Fruit fly (Drosophila melanogaster) whole organism, embryonic: Measurements from ENCODE around the gene miple2.

Source experiments
- Atf6 ChIP-seq: fragments of 200-800 bp; sonication (Bioruptor generic); IDR thresholded peaks from 2 replicates; pipeline ENCODE4 v1.3.6; 2022; ENCODE audit warnings: missing biosample characterization, missing genetic modification characterization
- BEAF-32 ChIP-seq: fragments of 200-800 bp; sonication (Bioruptor generic); optimal IDR thresholded peaks from 3 replicates; lab custom pipeline; 2017; ENCODE audit warnings: missing biosample characterization, missing genetic modification characterization, mild to moderate bottlenecking, moderate library complexity, missing genetic modification reagents
- CG10462 ChIP-seq: fragments of 200-800 bp; sonication (Bioruptor generic); optimal IDR thresholded peaks from 2 replicates; lab custom pipeline; 2016; ENCODE audit warnings: missing biosample characterization, missing genetic modification characterization
- CG10543 ChIP-seq: fragments of 200-800 bp; sonication (Bioruptor generic); optimal IDR thresholded peaks from 3 replicates; lab custom pipeline; 2017; ENCODE audit warnings: missing biosample characterization, mild to moderate bottlenecking, missing genetic modification characterization, moderate library complexity
- CG12391 ChIP-seq: fragments of 200-800 bp; sonication (Bioruptor generic); optimal IDR thresholded peaks from 3 replicates; lab custom pipeline; 2018; ENCODE audit warnings: missing biosample characterization, mild to moderate bottlenecking, missing genetic modification characterization, moderate library complexity
- CG12769 ChIP-seq: fragments of 200-800 bp; sonication (Bioruptor generic); optimal IDR thresholded peaks from 2 replicates; lab custom pipeline; 2019; ENCODE audit warnings: missing biosample characterization, mild to moderate bottlenecking, missing genetic modification characterization, moderate library complexity
- CG13424 ChIP-seq: fragments of 200-800 bp; sonication (Bioruptor generic); optimal IDR thresholded peaks from 2 replicates; lab custom pipeline; 2019; ENCODE audit warnings: missing biosample characterization, mild to moderate bottlenecking, missing genetic modification characterization, moderate library complexity
- CG2202 ChIP-seq: fragments of 200-800 bp; sonication (Bioruptor generic); optimal IDR thresholded peaks from 2 replicates; lab custom pipeline; 2018; ENCODE audit warnings: missing biosample characterization, mild to moderate bottlenecking, missing genetic modification characterization
- CG2889 ChIP-seq: fragments of 200-800 bp; sonication (Bioruptor generic); IDR thresholded peaks from 3 replicates; pipeline ENCODE4 v1.3.6; 2022; ENCODE audit warnings: missing biosample characterization, missing genetic modification characterization
- CG32772 ChIP-seq: fragments of 200-800 bp; sonication (Bioruptor generic); IDR thresholded peaks from 2 replicates; pipeline ENCODE4 v1.3.6; 2022; ENCODE audit warnings: missing biosample characterization, missing genetic modification characterization
- CG34422 ChIP-seq: fragments of 200-800 bp; sonication (Bioruptor generic); IDR thresholded peaks from 3 replicates; pipeline ENCODE4 v1.3.6; 2022; ENCODE audit warnings: missing biosample characterization, missing genetic modification characterization
- CG4424 ChIP-seq: fragments of 200-800 bp; sonication (Bioruptor generic); optimal IDR thresholded peaks from 3 replicates; lab custom pipeline; 2016; ENCODE audit warnings: missing biosample characterization, missing genetic modification characterization
- CG4854 ChIP-seq: fragments of 200-800 bp; sonication (Bioruptor generic); optimal IDR thresholded peaks from 2 replicates; lab custom pipeline; 2016; ENCODE audit warnings: missing biosample characterization, missing genetic modification characterization, inconsistent platforms
- CG6272 ChIP-seq: fragments of 200-800 bp; sonication (Bioruptor generic); IDR thresholded peaks from 2 replicates; pipeline ENCODE4 v1.3.6; 2022; ENCODE audit warnings: missing biosample characterization, missing genetic modification characterization
- CG6765 ChIP-seq: fragments of 200-800 bp; sonication (Bioruptor generic); optimal IDR thresholded peaks from 3 replicates; lab custom pipeline; 2017; ENCODE audit warnings: missing biosample characterization, mild to moderate bottlenecking, missing genetic modification characterization
- CG7928 ChIP-seq: fragments of 200-800 bp; sonication (Bioruptor generic); optimal IDR thresholded peaks from 2 replicates; lab custom pipeline; 2017; ENCODE audit warnings: missing biosample characterization, mild to moderate bottlenecking, missing genetic modification characterization
- CG8290 ChIP-seq, 3 experiments: fragments of 200-800 bp; sonication (Bioruptor generic); optimal IDR thresholded peaks; 2 replicates each; lab custom pipeline; 2016 to 2019; ENCODE audit warnings: missing biosample characterization in 3 of 3, missing genetic modification characterization in 3 of 3, mild to moderate bottlenecking in 2 of 3, moderate library complexity in 1 of 3
- CTCF ChIP-seq: fragments of 200-800 bp; sonication (Bioruptor generic); optimal IDR thresholded peaks from 2 replicates; lab custom pipeline; 2017; ENCODE audit warnings: missing biosample characterization, mild to moderate bottlenecking, missing genetic modification characterization, moderate library complexity
- Dbx ChIP-seq: fragments of 200-800 bp; sonication (Bioruptor generic); IDR thresholded peaks from 3 replicates; pipeline ENCODE4 v1.3.6; 2022; ENCODE audit warnings: missing biosample characterization, missing genetic modification characterization
- Dp ChIP-seq: fragments of 200-800 bp; sonication (Bioruptor generic); optimal IDR thresholded peaks from 2 replicates; lab custom pipeline; 2018; ENCODE audit warnings: missing biosample characterization, mild to moderate bottlenecking, missing genetic modification characterization, moderate library complexity
- Dref ChIP-seq: fragments of 200-800 bp; sonication (Bioruptor generic); IDR thresholded peaks from 2 replicates; pipeline ENCODE4 v1.3.6; 2022; ENCODE audit warnings: missing biosample characterization, missing genetic modification characterization
- Fer3 ChIP-seq: fragments of 200-800 bp; sonication (Bioruptor generic); optimal IDR thresholded peaks from 2 replicates; lab custom pipeline; 2018; ENCODE audit warnings: missing biosample characterization, mild to moderate bottlenecking, missing genetic modification characterization, moderate library complexity
- Hmx ChIP-seq: fragments of 200-800 bp; sonication (Bioruptor generic); optimal IDR thresholded peaks from 2 replicates; lab custom pipeline; 2016; ENCODE audit warnings: missing biosample characterization, missing genetic modification characterization
- Hr78 ChIP-seq, 2 experiments: fragments of 200-800 bp in 1 of 2; fragments of >200 bp in 1 of 2; sonication (Bioruptor generic) in 1 of 2; optimal IDR thresholded peaks; 2 replicates each; lab custom pipeline; 2017 to 2019; ENCODE audit warnings: missing biosample characterization in 2 of 2, missing genetic modification characterization in 2 of 2, mild to moderate bottlenecking in 1 of 2, moderate library complexity in 1 of 2
- NK7.1 ChIP-seq: fragments of 200-800 bp; sonication (Bioruptor generic); optimal IDR thresholded peaks from 3 replicates; lab custom pipeline; 2016; ENCODE audit warnings: missing biosample characterization, missing genetic modification characterization
- Optix ChIP-seq: fragments of 200-800 bp; sonication (Bioruptor generic); IDR thresholded peaks from 3 replicates; pipeline ENCODE4 v1.3.6; 2022; ENCODE audit warnings: missing biosample characterization, missing genetic modification characterization
- Stat92E ChIP-seq, 3 experiments: fragments of >200 bp in 2 of 3; fragments of 200-800 bp in 1 of 3; sonication (Bioruptor generic) in 1 of 3; optimal IDR thresholded peaks; 2 replicates each; lab custom pipeline; 2017 to 2019; ENCODE audit warnings: missing biosample characterization in 3 of 3, missing genetic modification characterization in 3 of 3, mild to moderate bottlenecking in 1 of 3, moderate library complexity in 1 of 3
- Trl ChIP-seq, 3 experiments: fragments of >200 bp in 2 of 3; fragments of 200-800 bp in 1 of 3; sonication (Bioruptor generic) in 1 of 3; optimal IDR thresholded peaks; 2 replicates in 1 of 3; 3 replicates in 2 of 3; lab custom pipeline; 2016 to 2017; ENCODE audit warnings: missing biosample characterization in 1 of 3, missing genetic modification characterization in 1 of 3
- ara ChIP-seq: fragments of 200-800 bp; sonication (Bioruptor generic); IDR thresholded peaks from 2 replicates; pipeline ENCODE4 v1.3.6; 2022; ENCODE audit warnings: missing biosample characterization, missing genetic modification characterization
- ci ChIP-seq: fragments of 200-800 bp; sonication (Bioruptor generic); IDR thresholded peaks from 3 replicates; pipeline ENCODE4 v1.3.6; 2022; ENCODE audit warnings: missing biosample characterization, missing genetic modification characterization
- cwo ChIP-seq: fragments of 200-800 bp; sonication (Bioruptor generic); optimal IDR thresholded peaks from 3 replicates; lab custom pipeline; 2017; ENCODE audit warnings: missing biosample characterization, missing genetic modification characterization, mild to moderate bottlenecking, moderate library complexity, missing genetic modification reagents
- da ChIP-seq: fragments of 200-800 bp; sonication (Bioruptor generic); optimal IDR thresholded peaks from 2 replicates; lab custom pipeline; 2016; ENCODE audit warnings: missing biosample characterization, missing genetic modification characterization
- dm ChIP-seq: fragments of 200-800 bp; sonication (Bioruptor generic); optimal IDR thresholded peaks from 3 replicates; lab custom pipeline; 2016; ENCODE audit warnings: missing biosample characterization, missing genetic modification characterization
- en ChIP-seq: fragments of 200-800 bp; sonication (Bioruptor generic); optimal IDR thresholded peaks from 2 replicates; lab custom pipeline; 2016; ENCODE audit warnings: missing biosample characterization, missing genetic modification characterization
- ftz-f1 ChIP-seq: fragments of 200-800 bp; sonication (Bioruptor generic); optimal IDR thresholded peaks from 2 replicates; lab custom pipeline; 2016; ENCODE audit warnings: missing biosample characterization, missing genetic modification characterization
- gro ChIP-seq: fragments of 200-800 bp; sonication (Bioruptor generic); optimal IDR thresholded peaks from 2 replicates; lab custom pipeline; 2016; ENCODE audit warnings: missing biosample characterization, missing genetic modification characterization
- lilli ChIP-seq: fragments of 200-800 bp; sonication (Bioruptor generic); optimal IDR thresholded peaks from 3 replicates; lab custom pipeline; 2016; ENCODE audit warnings: missing biosample characterization, missing genetic modification characterization
- lola ChIP-seq, 3 experiments: fragments of >200 bp in 2 of 3; fragments of 200-800 bp in 1 of 3; sonication (Bioruptor generic) in 1 of 3; optimal IDR thresholded peaks; 2 replicates each; lab custom pipeline; 2017 to 2019; ENCODE audit warnings: missing biosample characterization in 3 of 3, missing genetic modification characterization in 3 of 3, mild to moderate bottlenecking in 1 of 3, moderate library complexity in 1 of 3
- oc ChIP-seq: fragments of 200-800 bp; sonication (Bioruptor generic); optimal IDR thresholded peaks from 2 replicates; lab custom pipeline; 2018; ENCODE audit warnings: missing biosample characterization, mild to moderate bottlenecking, missing genetic modification characterization, moderate library complexity
- pb ChIP-seq: fragments of 200-800 bp; sonication (Bioruptor generic); optimal IDR thresholded peaks from 3 replicates; lab custom pipeline; 2016; ENCODE audit warnings: missing biosample characterization, missing genetic modification characterization
- pho ChIP-seq: fragments of 200-800 bp; sonication (Bioruptor generic); optimal IDR thresholded peaks from 2 replicates; lab custom pipeline; 2016; ENCODE audit warnings: missing biosample characterization, missing genetic modification characterization
- run ChIP-seq: fragments of 200-800 bp; sonication (Bioruptor generic); optimal IDR thresholded peaks from 3 replicates; lab custom pipeline; 2018; ENCODE audit warnings: missing biosample characterization, mild to moderate bottlenecking, missing genetic modification characterization
- sob ChIP-seq: fragments of 200-800 bp; sonication (Bioruptor generic); IDR thresholded peaks from 2 replicates; pipeline ENCODE4 v1.3.6; 2022; ENCODE audit warnings: missing biosample characterization, missing genetic modification characterization
- stwl ChIP-seq: fragments of 200-800 bp; sonication (Bioruptor generic); optimal IDR thresholded peaks from 3 replicates; lab custom pipeline; 2018; ENCODE audit warnings: missing biosample characterization, mild to moderate bottlenecking, missing genetic modification characterization, moderate library complexity
- vvl ChIP-seq: fragments of 200-800 bp; sonication (Bioruptor generic); IDR thresholded peaks from 2 replicates; pipeline ENCODE4 v1.3.6; 2022; ENCODE audit warnings: missing biosample characterization, missing genetic modification characterization
- zf30C ChIP-seq: fragments of 200-800 bp; sonication (Bioruptor generic); optimal IDR thresholded peaks from 3 replicates; lab custom pipeline; 2018; ENCODE audit warnings: missing biosample characterization, mild to moderate bottlenecking, missing genetic modification characterization
- zfh1 ChIP-seq: fragments of 200-800 bp; sonication (Bioruptor generic); IDR thresholded peaks from 3 replicates; pipeline ENCODE4 v1.3.6; 2022; ENCODE audit warnings: missing biosample characterization, missing genetic modification characterization

The miple2 gene

DNA sequence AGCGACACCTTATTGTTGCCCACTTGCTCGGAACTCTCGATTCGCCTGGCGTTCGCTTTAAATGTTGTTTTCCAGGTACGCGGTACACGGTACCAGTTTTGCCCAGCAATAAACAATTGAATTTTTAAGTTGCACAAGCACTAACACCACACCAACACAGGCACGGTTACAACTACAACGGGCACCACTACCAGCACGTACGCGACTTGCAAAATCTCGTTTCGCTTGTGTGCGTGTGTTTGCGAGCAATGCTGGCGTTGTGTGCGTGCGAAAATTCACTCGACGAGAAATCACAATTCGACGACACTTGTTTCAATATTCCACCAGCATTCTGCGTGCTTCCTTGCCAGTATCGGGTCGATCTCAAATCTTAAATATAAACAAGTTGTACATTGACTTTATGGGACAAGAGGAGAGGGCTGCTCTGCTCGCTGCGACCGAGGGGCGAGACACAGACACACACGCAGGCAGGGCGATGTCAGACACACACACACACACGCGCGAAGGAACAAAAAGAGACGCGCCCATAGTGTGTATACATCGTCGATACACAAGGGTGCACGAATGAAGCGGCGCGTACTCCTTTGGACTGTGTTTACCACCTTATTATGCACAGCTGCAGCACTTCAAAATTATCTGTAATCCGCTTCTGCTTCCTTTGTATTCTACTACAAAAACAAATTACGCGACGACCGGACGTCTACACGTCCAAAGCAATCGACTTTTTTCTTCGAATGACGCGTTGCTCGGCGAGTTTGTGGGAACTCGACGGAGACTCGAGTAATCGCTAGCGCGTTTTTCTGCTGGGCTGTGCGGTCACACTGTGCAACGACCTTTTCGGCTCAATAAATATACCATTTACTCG lies 48.4 kb downstream of the miple2 start, which contains the start of gene fwd (continued):
- TF ChIP-seq CG10543 (GFP tag; lab: Kevin White, UChicago) (peak; percentile 82), ara (peak; percentile 36; the same call in 1 of the 2 replicates), Dref (peak; percentile 49), vvl (peak; percentile 45; the same call in 1 of the 2 replicates), lola (GFP tag; optimal IDR thresholded peaks at IDR 0.05; lab: Kevin White, UChicago) (no peak), BEAF-32 (GFP tag; lab: Kevin White, UChicago) (peak; percentile 52), da (no peak), Trl (optimal IDR thresholded peaks at IDR 0.05; lab: Kevin White, UChicago) (no peak), Trl (GFP tag; optimal IDR thresholded peaks at IDR 0.05; lab: Kevin White, UChicago) (no peak), CTCF (GFP tag; lab: Kevin White, UChicago) (peak; percentile 25), CG8290 (GFP tag; optimal IDR thresholded peaks at IDR 0.05; lab: Kevin White, UChicago) (peak; percentile 61), CG8290 (tag; optimal IDR thresholded peaks at IDR 0.05; lab: Kevin White, UChicago) (peak; percentile 77 to 81), CG13424 (tag; lab: Kevin White, UChicago) (peak; percentile 38), CG7928 (peak; percentile 11), CG10462 (GFP tag; lab: Kevin White, UChicago) (no peak), Dbx (peak; percentile 40; the same call in 1 of the 3 replicates), CG12391 (peak; percentile 62), CG12769 (peak; percentile 31), oc (tag; lab: Kevin White, UChicago) (peak; percentile 69), cwo (peak; percentile 19), dm (peak; percentile 36), Optix (no peak), CG4854 (peak; percentile 16), Atf6 (peak; percentile 50), pho (peak; percentile 14), Dp (peak; percentile 60), sob (GFP tag; lab: Robert Waterston, UW) (peak; percentile 15; the same call in 1 of the 2 replicates), Stat92E (GFP tag; optimal IDR thresholded peaks at IDR 0.05; lab: Kevin White, UChicago) (peak in 1 of 3 experiments; percentile 55), CG34422 (peak; percentile 72; the same call in 1 of the 3 replicates), CG2202 (tag; lab: Kevin White, UChicago) (no peak), gro (peak; percentile 38), NK7.1 (no peak), Hmx (GFP tag; lab: Kevin White, UChicago) (no peak), CG32772 (GFP tag; lab: Robert Waterston, UW) (no peak), CG4424 (peak; percentile 15), run (tag; lab: Kevin White, UChicago) (peak; percentile 13), ftz-f1 (peak; percentile 56), en (peak; percentile 12), ci (GFP tag; lab: Robert Waterston, UW) (peak; percentile 72; the same call in 1 of the 3 replicates), CG6272 (GFP tag; lab: Robert Waterston, UW) (peak; percentile 25; the same call in 1 of the 2 replicates), zfh1 (GFP tag; lab: Robert Waterston, UW) (0 out of 3 replicates have a peak, but pooled peaks have one; percentile 12), CG2889 (no peak), stwl (tag; lab: Kevin White, UChicago) (peak; percentile 67), Hr78 (GFP tag; optimal IDR thresholded peaks at IDR 0.05; lab: Kevin White, UChicago) (peak in 1 of 2 experiments; percentile 57), zf30C (GFP tag; lab: Kevin White, UChicago) (no peak), Fer3 (tag; lab: Kevin White, UChicago) (peak; percentile 8), lilli (GFP tag; lab: Kevin White, UChicago) (peak; percentile 38), pb (GFP tag; lab: Kevin White, UChicago) (peak; percentile 26), CG6765 (GFP tag; lab: Kevin White, UChicago) (peak; percentile 28)
